Worm (Caenorhabditis elegans) whole organism, young adult: ENCODE results near the gene C26D10.4.

Experiments
- C06A6.2 ChIP-seq: fragments of 200-800 bp; sonication (Bioruptor generic); conservative IDR thresholded peaks from 2 replicates; pipeline ENCODE4 v1.3.6; 2022; ENCODE audit warnings: missing genetic modification characterization, missing compliant biosample characterization
- F10E7.11 ChIP-seq: sonication (generic microtip); optimal IDR thresholded peaks from 2 replicates; lab custom pipeline; 2017; ENCODE audit warnings: mild to moderate bottlenecking, missing genetic modification characterization, moderate library complexity, missing compliant biosample characterization
- F52B5.7 ChIP-seq: sonication (generic microtip); optimal IDR thresholded peaks from 2 replicates; lab custom pipeline; 2016; ENCODE audit warnings: mild to moderate bottlenecking, missing genetic modification characterization, missing compliant biosample characterization
- Y53G8AR.9 ChIP-seq: fragments of 200-800 bp; sonication (Bioruptor generic); conservative IDR thresholded peaks from 2 replicates; pipeline ENCODE4 v1.3.6; 2022; ENCODE audit warnings: missing genetic modification reagents, missing genetic modification characterization, missing compliant biosample characterization
- ama-1 ChIP-seq, 3 experiments: fragments of 150-350 bp in 1 of 3; sonication (generic microtip) in 2 of 3; optimal IDR thresholded peaks; 2 replicates each; lab custom pipeline; 2014 to 2018; ENCODE audit warnings: missing biosample characterization in 2 of 3, missing genetic modification characterization in 2 of 3, missing genetic modification reagents in 2 of 3
- dox-1 ChIP-seq: fragments of 200-800 bp; sonication (Bioruptor generic); IDR thresholded peaks from 2 replicates; pipeline ENCODE4 v1.3.6; 2022; ENCODE audit warnings: missing genetic modification reagents, missing genetic modification characterization, missing compliant biosample characterization
- gei-17 ChIP-seq: fragments of 200-800 bp; sonication (Bioruptor generic); optimal IDR thresholded peaks from 2 replicates; lab custom pipeline; 2018; ENCODE audit warnings: mild to moderate bottlenecking, missing genetic modification characterization, missing compliant biosample characterization
- lin-40 ChIP-seq: sonication (generic microtip); optimal IDR thresholded peaks from 2 replicates; lab custom pipeline; 2016; ENCODE audit warnings: missing genetic modification characterization, mild to moderate bottlenecking, missing compliant biosample characterization, missing genotype, missing genetic modification reagents
- nfyb-1 ChIP-seq: fragments of 200-800 bp; sonication (Bioruptor generic); IDR thresholded peaks from 2 replicates; pipeline ENCODE4 v1.3.6; 2022; ENCODE audit warnings: missing genetic modification reagents, missing genetic modification characterization, missing compliant biosample characterization
- nhr-27 ChIP-seq: fragments of 200-800 bp; sonication (Bioruptor generic); optimal IDR thresholded peaks from 2 replicates; lab custom pipeline; 2018; ENCODE audit warnings: mild to moderate bottlenecking, missing genetic modification characterization, moderate library complexity, missing compliant biosample characterization
- pha-4 ChIP-seq: fragments of 150-350 bp; sonication (generic microtip); optimal IDR thresholded peaks from 2 replicates; lab custom pipeline; 2014; ENCODE audit warnings: missing biosample characterization, missing genetic modification reagents, missing genetic modification characterization
- unc-130 ChIP-seq: sonication (generic microtip); optimal IDR thresholded peaks from 2 replicates; lab custom pipeline; 2016; ENCODE audit warnings: missing genetic modification reagents, missing genetic modification characterization, missing compliant biosample characterization
- ztf-3 ChIP-seq: fragments of 200-800 bp; sonication (Bioruptor generic); optimal IDR thresholded peaks from 2 replicates; lab custom pipeline; 2018; ENCODE audit warnings: mild to moderate bottlenecking, missing genetic modification characterization, missing compliant biosample characterization

DNA sequence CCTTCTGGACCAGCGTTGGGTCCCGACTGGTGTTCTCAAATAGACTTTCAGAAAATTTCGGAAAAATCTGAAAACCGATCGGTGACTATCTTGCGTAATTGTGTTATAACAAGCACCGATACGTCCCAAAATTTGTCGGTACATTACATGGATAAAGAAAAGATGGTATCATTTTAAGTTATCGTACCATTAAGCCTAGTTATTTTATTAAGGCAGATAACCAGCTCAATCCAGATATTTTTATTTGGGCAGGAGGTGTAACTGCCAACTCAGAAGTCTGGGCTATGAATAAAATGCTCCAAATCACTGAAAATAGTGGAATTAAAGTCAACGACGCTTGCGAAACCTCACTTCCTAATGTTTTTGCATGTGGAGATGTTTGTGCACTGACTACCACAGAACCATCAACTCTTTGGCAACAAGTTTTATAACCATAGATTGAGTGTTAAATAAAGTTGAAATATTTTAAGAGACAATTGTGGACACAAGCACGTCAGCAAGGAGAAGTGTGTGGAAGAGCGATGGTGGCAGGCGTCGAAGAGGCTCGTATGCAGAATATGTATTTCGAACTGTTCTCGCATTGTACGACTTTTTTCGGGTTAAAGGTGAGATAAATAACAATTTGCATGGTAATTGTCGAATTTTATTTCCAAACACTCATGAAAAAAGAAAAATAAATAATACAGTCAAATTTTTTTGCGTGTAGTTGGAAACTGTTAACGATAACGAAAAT, 3.2 kb upstream of the C26D10.4 start:
- TF ChIP-seq nhr-27 (tag; lab: Kevin White, UChicago), result no peak
- no peak for TF ChIP-seq F10E7.11
- TF ChIP-seq F52B5.7 (tag; lab: Kevin White, UChicago), result no peak
- TF ChIP-seq pha-4 (tag; lab: Kevin White, UChicago), result no peak
- no peak for TF ChIP-seq lin-40
- no peak for TF ChIP-seq C06A6.2 (GFP tag; lab: Robert Waterston, UW)
- peak; percentile 38 for TF ChIP-seq unc-130 (GFP tag; lab: Kevin White, UChicago)
- TF ChIP-seq gei-17 (GFP tag; lab: Kevin White, UChicago), result no peak
- 0 out of 2 replicates have a peak, but pooled peaks have one; percentile 50 for TF ChIP-seq Y53G8AR.9 (GFP tag; lab: Robert Waterston, UW)
- TF ChIP-seq nfyb-1 (GFP tag; lab: Robert Waterston, UW), result 0 out of 2 replicates have a peak, but pooled peaks have one; percentile 56
- TF ChIP-seq dox-1 (GFP tag; lab: Robert Waterston, UW), result no peak
- TF ChIP-seq ztf-3 (GFP tag; lab: Kevin White, UChicago), result no peak
- no peak for TF ChIP-seq ama-1 (optimal IDR thresholded peaks at IDR 0.05; lab: Kevin White, UChicago)
- TF ChIP-seq ama-1 (GFP tag; optimal IDR thresholded peaks at IDR 0.05; lab: Kevin White, UChicago), result peak in 1 of 2 experiments; percentile 43
